Worm (Caenorhabditis elegans) whole organism, mixed stage, embryonic: ENCODE data around the gene C02E7.8.

Experiments used
- bed-3 ChIP-seq: fragments of 200-800 bp; sonication (Bioruptor generic); optimal IDR thresholded peaks from 3 replicates; lab custom pipeline; 2018; ENCODE audit warnings: mild to moderate bottlenecking, missing genetic modification characterization, moderate library complexity, missing compliant biosample characterization
- blmp-1 ChIP-seq: fragments of 150-350 bp; optimal IDR thresholded peaks from 2 replicates; lab custom pipeline; 2014; ENCODE audit warnings: missing biosample characterization, missing genetic modification characterization
- ceh-39 ChIP-seq: fragments of 150-350 bp; optimal IDR thresholded peaks from 2 replicates; lab custom pipeline; 2014; ENCODE audit warnings: missing biosample characterization, missing genetic modification characterization
- ceh-83 ChIP-seq: fragments of 200-800 bp; sonication (Bioruptor generic); optimal IDR thresholded peaks from 2 replicates; lab custom pipeline; 2018; ENCODE audit warnings: mild to moderate bottlenecking, missing genetic modification characterization, missing compliant biosample characterization
- ces-1 ChIP-seq: fragments of 150-350 bp; optimal IDR thresholded peaks from 2 replicates; lab custom pipeline; 2014; ENCODE audit warnings: missing biosample characterization, missing genetic modification reagents, missing genetic modification characterization
- cnd-1 ChIP-seq: fragments of 200-800 bp; sonication (Bioruptor generic); optimal IDR thresholded peaks from 2 replicates; lab custom pipeline; 2018; ENCODE audit warnings: mild to moderate bottlenecking, missing genetic modification characterization, missing compliant biosample characterization
- elt-1 ChIP-seq: sonication (generic microtip); optimal IDR thresholded peaks from 2 replicates; lab custom pipeline; 2017; ENCODE audit warnings: missing genetic modification characterization, mild to moderate bottlenecking, missing compliant biosample characterization, antibody characterized with exemption, moderate library complexity, borderline replicate concordance; ENCODE audit not compliant: insufficient read depth
- flh-1 ChIP-seq: fragments of 200-800 bp; sonication (Bioruptor generic); optimal IDR thresholded peaks from 2 replicates; lab custom pipeline; 2018; ENCODE audit warnings: mild to moderate bottlenecking, missing genetic modification characterization, moderate library complexity, missing compliant biosample characterization
- ham-2 ChIP-seq: fragments of 200-800 bp; sonication (Bioruptor generic); optimal IDR thresholded peaks from 2 replicates; lab custom pipeline; 2018; ENCODE audit warnings: mild to moderate bottlenecking, missing genetic modification characterization, missing compliant biosample characterization
- hlh-1 ChIP-seq: fragments of 150-350 bp; optimal IDR thresholded peaks from 2 replicates; lab custom pipeline; 2014; ENCODE audit warnings: missing biosample characterization, missing genetic modification reagents, missing genetic modification characterization
- lin-13 ChIP-seq: fragments of 150-350 bp; optimal IDR thresholded peaks from 2 replicates; lab custom pipeline; 2014; ENCODE audit warnings: missing biosample characterization, missing genetic modification characterization
- lin-32 ChIP-seq: fragments of 200-800 bp; sonication (Bioruptor generic); optimal IDR thresholded peaks from 2 replicates; lab custom pipeline; 2018; ENCODE audit warnings: mild to moderate bottlenecking, missing genetic modification characterization, missing compliant biosample characterization
- mab-5 ChIP-seq: fragments of 150-350 bp; optimal IDR thresholded peaks from 2 replicates; lab custom pipeline; 2014; ENCODE audit warnings: missing biosample characterization, missing genetic modification characterization
- mep-1 ChIP-seq: fragments of 150-350 bp; optimal IDR thresholded peaks from 2 replicates; lab custom pipeline; 2017; ENCODE audit warnings: missing biosample characterization, missing genetic modification reagents, missing genetic modification characterization, inconsistent platforms
- mls-2 ChIP-seq: sonication (generic microtip); optimal IDR thresholded peaks from 2 replicates; lab custom pipeline; 2016; ENCODE audit warnings: mild to moderate bottlenecking, missing genetic modification characterization, moderate library complexity, missing compliant biosample characterization
- nhr-12 ChIP-seq: fragments of 150-350 bp; optimal IDR thresholded peaks from 2 replicates; lab custom pipeline; 2014; ENCODE audit warnings: missing biosample characterization, missing genetic modification characterization
- nhr-2 ChIP-seq: fragments of 150-350 bp; optimal IDR thresholded peaks from 2 replicates; lab custom pipeline; 2014; ENCODE audit warnings: missing biosample characterization, missing genetic modification characterization
- nhr-237 ChIP-seq: fragments of 150-350 bp; optimal IDR thresholded peaks from 2 replicates; lab custom pipeline; 2014; ENCODE audit warnings: missing biosample characterization, missing genetic modification characterization
- nhr-28 ChIP-seq: fragments of 150-350 bp; optimal IDR thresholded peaks from 2 replicates; lab custom pipeline; 2014; ENCODE audit warnings: missing biosample characterization, missing genetic modification characterization
- nhr-76 ChIP-seq: sonication (generic microtip); optimal IDR thresholded peaks from 2 replicates; lab custom pipeline; 2017; ENCODE audit warnings: missing biosample characterization, missing genetic modification characterization
- pha-4 ChIP-seq: fragments of 150-350 bp; optimal IDR thresholded peaks from 2 replicates; lab custom pipeline; 2018; ENCODE audit warnings: missing biosample characterization, missing genetic modification reagents, missing genetic modification characterization
- sem-2 ChIP-seq: fragments of 200-800 bp; sonication (Bioruptor generic); optimal IDR thresholded peaks from 2 replicates; lab custom pipeline; 2018; ENCODE audit warnings: mild to moderate bottlenecking, missing genetic modification characterization, missing compliant biosample characterization
- tbx-8 ChIP-seq: fragments of 200-800 bp; sonication (Bioruptor generic); optimal IDR thresholded peaks from 2 replicates; lab custom pipeline; 2018; ENCODE audit warnings: mild to moderate bottlenecking, missing genetic modification characterization, moderate library complexity, missing compliant biosample characterization
- unc-120 ChIP-seq: sonication (generic microtip); optimal IDR thresholded peaks from 2 replicates; lab custom pipeline; 2017; ENCODE audit warnings: missing genetic modification characterization, missing compliant biosample characterization; ENCODE audit not compliant: poor library complexity, severe bottlenecking
- unc-39 ChIP-seq: fragments of 150-350 bp; optimal IDR thresholded peaks from 2 replicates; lab custom pipeline; 2014; ENCODE audit warnings: missing biosample characterization, missing genetic modification characterization
- unc-62 ChIP-seq: fragments of 150-350 bp; optimal IDR thresholded peaks from 2 replicates; lab custom pipeline; 2014; ENCODE audit warnings: missing biosample characterization, missing genetic modification reagents, missing genetic modification characterization
- zip-8 ChIP-seq: fragments of 150-350 bp; optimal IDR thresholded peaks from 2 replicates; lab custom pipeline; 2014; ENCODE audit warnings: missing biosample characterization, missing genetic modification characterization

C02E7.8 gene

DNA sequence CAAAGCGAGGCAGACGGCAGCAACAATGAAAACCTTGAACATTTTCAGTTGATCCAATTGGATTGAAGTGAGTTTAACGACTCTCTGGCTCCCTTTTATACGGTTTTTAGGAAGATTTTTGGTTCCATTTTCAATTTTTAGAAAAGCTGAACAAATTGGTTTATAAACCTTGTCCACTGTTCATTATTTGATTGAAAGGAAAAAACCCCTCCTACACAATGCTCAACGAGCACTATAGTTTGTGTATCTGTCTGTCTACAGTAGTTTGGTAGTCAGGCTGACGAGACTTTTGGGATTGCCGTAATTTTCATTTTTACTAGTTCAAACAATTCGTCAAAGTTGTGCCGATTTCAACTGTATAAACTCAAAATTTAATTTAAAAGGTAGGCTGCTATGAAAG is 41.3 kb downstream of the C02E7.8 start, which contains the start of gene T19H12.15:
TSS of gene T19H12.15 (minus strand) at position 101 of the 400 bp plus-strand sequence.
- TF ChIP-seq unc-120 (tag; lab: Kevin White, UChicago) (no peak), unc-62 (no peak), zip-8 (tag; lab: Kevin White, UChicago) (no peak), pha-4 (tag; lab: Kevin White, UChicago) (no peak)

DNA sequence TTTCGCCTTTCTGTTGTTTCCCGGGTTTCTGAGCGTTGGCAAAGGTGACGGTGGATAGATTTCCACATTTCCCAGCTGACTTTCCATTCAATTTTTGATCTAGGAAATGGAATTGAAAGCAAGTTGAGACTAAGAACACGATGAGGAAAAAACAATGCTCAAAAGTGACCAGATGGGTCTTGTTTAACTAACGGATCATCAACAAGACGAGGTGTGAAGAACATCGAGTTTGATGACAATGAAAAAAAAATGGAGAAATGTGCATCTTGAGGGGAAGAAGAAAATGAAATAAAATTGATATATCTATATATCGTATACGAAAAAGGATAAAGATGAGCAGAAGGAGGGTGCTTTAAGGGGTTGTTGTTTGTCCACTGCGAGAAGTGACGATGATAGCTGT is 43.0 kb downstream of the C02E7.8 start, which contains the start of gene T19H12.6:
TSS of gene T19H12.6 (minus strand) at position 101 of the 400 bp plus-strand sequence.
- TF ChIP-seq nhr-237 = no peak
- no peak for TF ChIP-seq sem-2 (GFP tag; lab: Kevin White, UChicago)
- TF ChIP-seq lin-32 (GFP tag; lab: Kevin White, UChicago) = no peak
- TF ChIP-seq nhr-2 (tag; lab: Kevin White, UChicago) = no peak
- no peak for TF ChIP-seq elt-1 (tag; lab: Kevin White, UChicago)
- TF ChIP-seq mab-5 (tag; lab: Kevin White, UChicago) = no peak
- no peak for TF ChIP-seq bed-3
- TF ChIP-seq blmp-1 (tag; lab: Kevin White, UChicago) = no peak
- no peak for TF ChIP-seq unc-120 (tag; lab: Kevin White, UChicago)
- no peak for TF ChIP-seq lin-13 (tag; lab: Kevin White, UChicago)
- no peak for TF ChIP-seq nhr-28 (tag; lab: Kevin White, UChicago)
- no peak for TF ChIP-seq unc-39 (tag; lab: Kevin White, UChicago)
- no peak for TF ChIP-seq cnd-1 (tag; lab: Kevin White, UChicago)
- no peak for TF ChIP-seq mep-1 (tag; lab: Kevin White, UChicago)
- no peak for TF ChIP-seq nhr-76 (tag; lab: Kevin White, UChicago)
- no peak for TF ChIP-seq ham-2 (GFP tag; lab: Kevin White, UChicago)
- no peak for TF ChIP-seq ceh-39

DNA sequence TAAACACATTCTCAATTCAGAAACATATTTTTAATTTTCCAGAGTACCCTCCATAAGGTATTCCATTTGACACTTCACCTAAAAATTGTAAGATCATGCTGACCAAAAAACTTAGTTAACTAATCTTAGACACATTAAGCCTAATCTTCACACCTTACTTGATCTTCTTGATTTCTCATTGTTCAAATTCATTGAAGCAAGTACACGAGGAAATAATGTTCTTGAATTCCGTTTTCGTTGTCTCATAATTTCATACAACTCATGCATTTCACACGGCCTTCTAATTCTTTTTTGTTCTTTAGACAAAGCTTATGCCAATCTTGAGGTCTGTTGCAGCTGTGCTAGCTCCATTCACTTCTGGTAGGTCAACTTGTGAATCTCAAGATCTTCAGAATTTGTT is 48.6 kb downstream of the C02E7.8 start, which contains the start of gene srd-33:
TSS of gene srd-33 (plus strand) at position 301 of the 400 bp plus-strand sequence.
- TF ChIP-seq flh-1 (no peak), ceh-39 (no peak), tbx-8 (GFP tag; lab: Kevin White, UChicago) (no peak), cnd-1 (tag; lab: Kevin White, UChicago) (no peak), bed-3 (no peak), lin-32 (GFP tag; lab: Kevin White, UChicago) (no peak), hlh-1 (tag; lab: Kevin White, UChicago) (no peak), unc-120 (tag; lab: Kevin White, UChicago) (no peak), nhr-76 (tag; lab: Kevin White, UChicago) (no peak), ceh-83 (GFP tag; lab: Kevin White, UChicago) (no peak)

DNA sequence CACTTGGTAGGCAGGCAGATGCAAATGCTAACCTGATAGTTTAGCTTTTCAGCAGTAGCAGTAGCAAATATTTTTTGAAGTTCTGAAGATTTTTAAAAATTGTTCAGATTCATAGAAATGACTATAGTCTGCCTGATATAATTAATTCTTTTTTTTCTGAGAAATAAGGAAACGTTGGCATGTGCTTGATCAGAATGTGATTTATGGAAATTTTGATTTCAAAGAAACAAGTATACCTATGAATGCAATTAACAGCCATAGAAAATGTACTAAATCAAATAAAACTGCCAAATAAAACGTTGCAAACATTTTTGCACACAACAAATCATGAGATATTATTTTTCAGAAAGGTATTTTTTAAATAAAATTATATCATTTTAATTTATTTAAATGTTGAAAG is 50.0 kb downstream of the C02E7.8 start:
- TF ChIP-seq mls-2 = no peak
- TF ChIP-seq nhr-12 = no peak
- TF ChIP-seq ces-1 (GFP tag; lab: Kevin White, UChicago) = no peak
